Worm (Caenorhabditis elegans) whole organism, early embryonic: Measurements from ENCODE around the gene B0228.6.

Experiments
- F13C5.2 ChIP-seq: sonication (generic microtip); optimal IDR thresholded peaks from 2 replicates; lab custom pipeline; 2017; ENCODE audit warnings: mild to moderate bottlenecking, missing genetic modification characterization, inconsistent platforms, missing compliant biosample characterization
- aly-1 ChIP-seq: sonication (generic microtip); optimal IDR thresholded peaks from 2 replicates; lab custom pipeline; 2016; ENCODE audit warnings: missing genetic modification characterization, missing compliant biosample characterization
- ama-1 ChIP-seq: fragments of 150-350 bp; optimal IDR thresholded peaks from 2 replicates; lab custom pipeline; 2014
- ets-7 ChIP-seq: sonication (generic microtip); optimal IDR thresholded peaks from 2 replicates; lab custom pipeline; 2016; ENCODE audit warnings: missing genotype, missing genetic modification characterization, missing compliant biosample characterization
- flt-1 ChIP-seq: fragments of 200-800 bp; sonication (Bioruptor generic); IDR thresholded peaks from 2 replicates; pipeline ENCODE4 v1.3.6; 2022; ENCODE audit warnings: missing genetic modification characterization, missing compliant biosample characterization
- hmbx-1 ChIP-seq: sonication (generic microtip); optimal IDR thresholded peaks from 2 replicates; lab custom pipeline; 2016; ENCODE audit warnings: mild to moderate bottlenecking, missing genetic modification characterization, missing compliant biosample characterization
- hmg-4 ChIP-seq: fragments of 200-800 bp; sonication (Bioruptor generic); optimal IDR thresholded peaks from 2 replicates; lab custom pipeline; 2018; ENCODE audit warnings: mild to moderate bottlenecking, missing genetic modification characterization, missing compliant biosample characterization
- hnd-1 ChIP-seq: sonication (generic microtip); optimal IDR thresholded peaks from 2 replicates; lab custom pipeline; 2016; ENCODE audit warnings: missing genetic modification characterization, missing compliant biosample characterization
- pes-1 ChIP-seq: fragments of 200-800 bp; sonication (Bioruptor generic); IDR thresholded peaks from 2 replicates; pipeline ENCODE4 v1.3.6; 2022; ENCODE audit warnings: missing genetic modification reagents, missing genetic modification characterization, missing compliant biosample characterization
- scrt-1 ChIP-seq: fragments of 200-800 bp; sonication (Bioruptor generic); IDR thresholded peaks from 2 replicates; pipeline ENCODE4 v1.3.6; 2022; ENCODE audit warnings: missing genetic modification characterization, missing compliant biosample characterization
- tbx-11 ChIP-seq: fragments of 200-800 bp; sonication (Bioruptor generic); IDR thresholded peaks from 2 replicates; pipeline ENCODE4 v1.3.6; 2022; ENCODE audit warnings: missing genetic modification characterization, missing compliant biosample characterization
- tbx-37 ChIP-seq: fragments of 200-800 bp; sonication (Bioruptor generic); conservative IDR thresholded peaks from 2 replicates; pipeline ENCODE4 v1.3.6; 2022; ENCODE audit warnings: missing genetic modification reagents, missing genetic modification characterization, missing compliant biosample characterization
- tra-4 ChIP-seq: sonication (generic microtip); optimal IDR thresholded peaks from 2 replicates; lab custom pipeline; 2017; ENCODE audit warnings: missing genetic modification characterization, missing compliant biosample characterization

- no peak for TF ChIP-seq ama-1 (lab: Kevin White, UChicago)
- TF ChIP-seq pes-1 (GFP tag; lab: Robert Waterston, UW), result no peak
- no peak for TF ChIP-seq hmbx-1 (tag; lab: Kevin White, UChicago)
- no peak for TF ChIP-seq flt-1 (GFP tag; lab: Robert Waterston, UW)
- no peak for TF ChIP-seq hnd-1
- TF ChIP-seq F13C5.2 (tag; lab: Kevin White, UChicago), result no peak
- TF ChIP-seq tbx-11 (GFP tag; lab: Robert Waterston, UW), result no peak
- no peak for TF ChIP-seq aly-1 (tag; lab: Kevin White, UChicago)
- no peak for TF ChIP-seq ets-7 (tag; lab: Kevin White, UChicago)
- no peak for TF ChIP-seq hmg-4 (GFP tag; lab: Kevin White, UChicago)
- TF ChIP-seq tbx-37 (GFP tag; lab: Robert Waterston, UW), result no peak
- TF ChIP-seq scrt-1, result no peak
- TF ChIP-seq tra-4, result no peak
Measured at ce11 chrII:7795299-7795698, 40.3 kb upstream of the B0228.6 start.
